Worm (Caenorhabditis elegans): ENCODE data around the gene M57.2.
A peak's percentile ranks its signal among the peaks of the same experiment; 100 is the strongest.

- TF ChIP-seq hlh-30 (tag; optimal IDR thresholded peaks at IDR 0.05; ENCODE audit: insufficient read depth) (peak; percentile 60), ces-1 (GFP tag; optimal IDR thresholded peaks at IDR 0.05) (no peak), dpl-1 (GFP tag; optimal IDR thresholded peaks at IDR 0.05) (peak; percentile 42), unc-62 (GFP tag; optimal IDR thresholded peaks at IDR 0.05 in 1 of 2) (peak in 1 of 2 experiments; percentile 96), unc-62 (tag; optimal IDR thresholded peaks at IDR 0.05) (no peak), nhr-77 (tag; optimal IDR thresholded peaks at IDR 0.05) (no peak), zag-1 (tag; optimal IDR thresholded peaks at IDR 0.05) (no peak), lin-29 (GFP tag; IDR thresholded peaks at IDR 0.05) (no peak)
These were observed 11.6 kb upstream of the M57.2 start for ce11 chrIV:3515412-3516046.

Data from whole organism, L4 larva.